Fruit fly (Drosophila melanogaster) whole organism, pupa: ENCODE results near the gene scramb2.
A peak's percentile ranks its signal among the peaks of the same experiment; 100 is the strongest.

ENCODE experiments used
- CG10348 ChIP-seq: fragments of 200-800 bp; sonication (Bioruptor generic); IDR thresholded peaks from 2 replicates; pipeline ENCODE4 v1.3.6; 2022; ENCODE audit warnings: missing biosample characterization, missing genetic modification characterization
- CG12605 ChIP-seq: fragments of 200-800 bp; sonication (Bioruptor generic); IDR thresholded peaks from 2 replicates; pipeline ENCODE4 v1.3.6; 2022; ENCODE audit warnings: missing biosample characterization, missing genetic modification characterization
- CG13204 ChIP-seq: fragments of 200-800 bp; sonication (Bioruptor generic); optimal IDR thresholded peaks from 2 replicates; lab custom pipeline; 2018; ENCODE audit warnings: missing biosample characterization, mild to moderate bottlenecking, missing genetic modification characterization, moderate library complexity
- CG14655 ChIP-seq: fragments of 200-800 bp; sonication (Bioruptor generic); optimal IDR thresholded peaks from 3 replicates; lab custom pipeline; 2017; ENCODE audit warnings: mild to moderate bottlenecking, missing biosample characterization, missing genetic modification reagents, missing genetic modification characterization
- CG15710 ChIP-seq: fragments of 200-800 bp; sonication (Bioruptor generic); optimal IDR thresholded peaks from 2 replicates; lab custom pipeline; 2018; ENCODE audit warnings: missing biosample characterization, mild to moderate bottlenecking, missing genetic modification characterization, moderate library complexity
- CG17806 ChIP-seq: fragments of 200-800 bp; sonication (Bioruptor generic); optimal IDR thresholded peaks from 2 replicates; lab custom pipeline; 2018; ENCODE audit warnings: missing biosample characterization, mild to moderate bottlenecking, missing genetic modification characterization, moderate library complexity
- CG32121 ChIP-seq: fragments of 200-800 bp; sonication (Bioruptor generic); IDR thresholded peaks from 2 replicates; pipeline ENCODE4 v1.3.6; 2022; ENCODE audit warnings: missing biosample characterization, missing genetic modification characterization
- CG34367 ChIP-seq: fragments of 200-800 bp; sonication (Bioruptor generic); optimal IDR thresholded peaks from 2 replicates; lab custom pipeline; 2018; ENCODE audit warnings: missing biosample characterization, mild to moderate bottlenecking, missing genetic modification characterization
- CG4496 ChIP-seq: fragments of 200-800 bp; sonication (Bioruptor generic); IDR thresholded peaks from 3 replicates; pipeline ENCODE4 v1.3.6; 2022; ENCODE audit warnings: missing biosample characterization, missing genetic modification characterization
- CG8159 ChIP-seq: fragments of 200-800 bp; sonication (Bioruptor generic); optimal IDR thresholded peaks from 3 replicates; lab custom pipeline; 2018; ENCODE audit warnings: missing biosample characterization, mild to moderate bottlenecking, missing genetic modification characterization, moderate library complexity
- CG8301 ChIP-seq: fragments of 200-800 bp; sonication (Bioruptor generic); optimal IDR thresholded peaks from 2 replicates; lab custom pipeline; 2018; ENCODE audit warnings: missing biosample characterization, mild to moderate bottlenecking, missing genetic modification characterization
- CG9948 ChIP-seq: fragments of 200-800 bp; sonication (Bioruptor generic); optimal IDR thresholded peaks from 2 replicates; lab custom pipeline; 2018; ENCODE audit warnings: missing biosample characterization, mild to moderate bottlenecking, missing genetic modification characterization, moderate library complexity
- D1 ChIP-seq: fragments of 200-800 bp; sonication (Bioruptor generic); optimal IDR thresholded peaks from 2 replicates; lab custom pipeline; 2018; ENCODE audit warnings: missing biosample characterization, mild to moderate bottlenecking, missing genetic modification characterization, moderate library complexity
- EcR ChIP-seq: fragments of 200-800 bp; sonication (Bioruptor generic); optimal IDR thresholded peaks from 3 replicates; lab custom pipeline; 2019; ENCODE audit warnings: missing biosample characterization, missing genetic modification characterization, mild to moderate bottlenecking, moderate library complexity, missing genetic modification reagents
- Ets98B ChIP-seq: fragments of 200-800 bp; sonication (Bioruptor generic); IDR thresholded peaks from 2 replicates; pipeline ENCODE4 v1.3.6; 2022; ENCODE audit warnings: missing biosample characterization, missing genetic modification characterization
- Pif1A ChIP-seq: fragments of 200-800 bp; sonication (Bioruptor generic); optimal IDR thresholded peaks from 3 replicates; lab custom pipeline; 2016; ENCODE audit warnings: missing biosample characterization, missing genetic modification characterization
- Pif1B ChIP-seq: fragments of 200-800 bp; sonication (Bioruptor generic); optimal IDR thresholded peaks from 3 replicates; lab custom pipeline; 2016; ENCODE audit warnings: missing biosample characterization, missing genetic modification characterization
- Snoo ChIP-seq: fragments of 200-800 bp; sonication (Bioruptor generic); optimal IDR thresholded peaks from 3 replicates; lab custom pipeline; 2017; ENCODE audit warnings: missing biosample characterization, mild to moderate bottlenecking, missing genetic modification characterization, inconsistent platforms
- fd96Ca ChIP-seq: fragments of 200-800 bp; sonication (Bioruptor generic); IDR thresholded peaks from 3 replicates; pipeline ENCODE4 v1.3.6; 2022; ENCODE audit warnings: missing biosample characterization, missing genetic modification characterization
- gl ChIP-seq: fragments of 200-800 bp; sonication (Bioruptor generic); optimal IDR thresholded peaks from 2 replicates; lab custom pipeline; 2018; ENCODE audit warnings: missing biosample characterization, mild to moderate bottlenecking, missing genetic modification characterization

The scramb2 gene

dm6 chr3L:3034779-3035643, 11.6 kb downstream of the scramb2 start, which contains the start of gene CG2162:
TSS of gene CG2162 (plus strand) at chr3L:3035196.
- TF ChIP-seq CG15710 (tag; lab: Kevin White, UChicago) (no peak), CG8301 (tag; lab: Kevin White, UChicago) (peak; percentile 2), Pif1A (GFP tag; lab: Kevin White, UChicago) (no peak), CG13204 (GFP tag; lab: Kevin White, UChicago) (no peak), CG4496 (no peak)

- TF ChIP-seq CG15710 (tag; lab: Kevin White, UChicago) (no peak), Snoo (tag; lab: Kevin White, UChicago) (no peak), CG13204 (GFP tag; lab: Kevin White, UChicago) (no peak), CG9948 (tag; lab: Kevin White, UChicago) (no peak), gl (tag; lab: Kevin White, UChicago) (no peak), CG12605 (GFP tag; lab: Robert Waterston, UW) (no peak), CG10348 (GFP tag; lab: Robert Waterston, UW) (no peak), Pif1A (GFP tag; lab: Kevin White, UChicago) (no peak), CG32121 (GFP tag; lab: Robert Waterston, UW) (no peak), CG4496 (no peak)
- TF ChIP-seq, all 21 proteins: peak for 0
Observed at dm6 chr3L:3026421-3026820, 20.2 kb downstream of the scramb2 start, which contains the start of gene aly. TSS of gene aly (minus strand) at chr3L:3026521.

- TF ChIP-seq fd96Ca (GFP tag; lab: Robert Waterston, UW) (no peak), gl (tag; lab: Kevin White, UChicago) (no peak), CG4496 (no peak), Ets98B (GFP tag; lab: Robert Waterston, UW) (no peak), CG13204 (GFP tag; lab: Kevin White, UChicago) (no peak), CG34367 (tag; lab: Kevin White, UChicago) (no peak), CG14655 (GFP tag; lab: Kevin White, UChicago) (no peak), CG15710 (tag; lab: Kevin White, UChicago) (no peak), CG32121 (GFP tag; lab: Robert Waterston, UW) (no peak), CG17806 (no peak), CG10348 (GFP tag; lab: Robert Waterston, UW) (no peak), Pif1A (GFP tag; lab: Kevin White, UChicago) (no peak), Snoo (tag; lab: Kevin White, UChicago) (no peak), D1 (tag; lab: Kevin White, UChicago) (no peak), CG8301 (tag; lab: Kevin White, UChicago) (no peak), CG8159 (tag; lab: Kevin White, UChicago) (no peak), CG9948 (tag; lab: Kevin White, UChicago) (no peak)
Observed at dm6 chr3L:3017156-3017555, 29.5 kb downstream of the scramb2 start, which contains the start of gene CG32487. TSS of gene CG32487 (minus strand) at chr3L:3017256.

dm6 chr3L:3015969-3016368, 30.6 kb downstream of the scramb2 start, which contains the start of gene CG32488:
TSS of gene CG32488 (minus strand) at chr3L:3016069.
- TF ChIP-seq CG9948 (tag; lab: Kevin White, UChicago) (no peak), Pif1A (GFP tag; lab: Kevin White, UChicago) (no peak), EcR (GFP tag; lab: Kevin White, UChicago) (no peak), CG10348 (GFP tag; lab: Robert Waterston, UW) (no peak), CG4496 (no peak), CG17806 (no peak), fd96Ca (GFP tag; lab: Robert Waterston, UW) (no peak), CG32121 (GFP tag; lab: Robert Waterston, UW) (no peak), CG8301 (tag; lab: Kevin White, UChicago) (no peak), Snoo (tag; lab: Kevin White, UChicago) (no peak), gl (tag; lab: Kevin White, UChicago) (no peak), CG12605 (GFP tag; lab: Robert Waterston, UW) (no peak)

- TF ChIP-seq CG32121 (GFP tag; lab: Robert Waterston, UW) (no peak), gl (tag; lab: Kevin White, UChicago) (no peak)
Observed at dm6 chr3L:3013496-3013895, 33.1 kb downstream of the scramb2 start.

- no peak for TF ChIP-seq CG34367 (tag; lab: Kevin White, UChicago)
- TF ChIP-seq CG14655 (GFP tag; lab: Kevin White, UChicago): peak; percentile 15
Observed at dm6 chr3L:3001445-3001844, 45.2 kb downstream of the scramb2 start, which contains the start of gene FMRFaR. TSS of gene FMRFaR (plus strand) at chr3L:3001716.

- TF ChIP-seq CG13204 (GFP tag; lab: Kevin White, UChicago) (no peak), CG34367 (tag; lab: Kevin White, UChicago) (no peak), CG15710 (tag; lab: Kevin White, UChicago) (no peak), CG10348 (GFP tag; lab: Robert Waterston, UW) (no peak), D1 (tag; lab: Kevin White, UChicago) (no peak), gl (tag; lab: Kevin White, UChicago) (no peak), CG12605 (GFP tag; lab: Robert Waterston, UW) (no peak), CG4496 (no peak), CG8301 (tag; lab: Kevin White, UChicago) (no peak), Pif1B (no peak), CG9948 (tag; lab: Kevin White, UChicago) (no peak), CG8159 (tag; lab: Kevin White, UChicago) (no peak), CG32121 (GFP tag; lab: Robert Waterston, UW) (no peak), CG17806 (no peak), Snoo (tag; lab: Kevin White, UChicago) (no peak), fd96Ca (GFP tag; lab: Robert Waterston, UW) (no peak)
Observed at dm6 chr3L:2994872-2995271, 51.7 kb downstream of the scramb2 start, which contains the start of gene CG2113. TSS of gene CG2113 (plus strand) at chr3L:2995172.
